Fruit fly (Drosophila melanogaster) whole organism, embryonic: ENCODE measurements around the gene CG3566.

Experiments
- ATbp ChIP-seq: fragments of 200-800 bp; sonication (Bioruptor generic); optimal IDR thresholded peaks from 2 replicates; lab custom pipeline; 2017; ENCODE audit warnings: missing biosample characterization, mild to moderate bottlenecking, missing genetic modification characterization, missing genetic modification reagents
- CG10565 ChIP-seq: fragments of 200-800 bp; sonication (Bioruptor generic); optimal IDR thresholded peaks from 3 replicates; lab custom pipeline; 2016; ENCODE audit warnings: missing biosample characterization, mild to moderate bottlenecking, missing genetic modification characterization
- CG10959 ChIP-seq: fragments of 200-800 bp; sonication (Bioruptor generic); IDR thresholded peaks from 2 replicates; pipeline ENCODE4 v1.3.6; 2022; ENCODE audit warnings: missing biosample characterization, missing genetic modification characterization
- CG10979 ChIP-seq: fragments of 200-800 bp; sonication (Bioruptor generic); optimal IDR thresholded peaks from 2 replicates; lab custom pipeline; 2018; ENCODE audit warnings: missing biosample characterization, mild to moderate bottlenecking, missing genetic modification characterization, moderate library complexity
- CG11560 ChIP-seq: fragments of 200-800 bp; sonication (Bioruptor generic); IDR thresholded peaks from 3 replicates; pipeline ENCODE4 v1.3.6; 2022; ENCODE audit warnings: missing biosample characterization, missing genetic modification characterization
- CG11696 ChIP-seq: fragments of 200-800 bp; sonication (Bioruptor generic); IDR thresholded peaks from 2 replicates; pipeline ENCODE4 v1.3.6; 2022; ENCODE audit warnings: missing biosample characterization, missing genetic modification characterization
- CG12299 ChIP-seq: fragments of 200-800 bp; sonication (Bioruptor generic); optimal IDR thresholded peaks from 2 replicates; lab custom pipeline; 2018; ENCODE audit warnings: missing biosample characterization, mild to moderate bottlenecking, missing genetic modification characterization
- CG14965 ChIP-seq: fragments of 200-800 bp; sonication (Bioruptor generic); optimal IDR thresholded peaks from 2 replicates; lab custom pipeline; 2016; ENCODE audit warnings: missing biosample characterization, missing genetic modification characterization, borderline replicate concordance
- CG17912 ChIP-seq: fragments of 200-800 bp; sonication (Bioruptor generic); optimal IDR thresholded peaks from 2 replicates; lab custom pipeline; 2018; ENCODE audit warnings: missing biosample characterization, mild to moderate bottlenecking, missing genetic modification characterization
- CG18476 ChIP-seq: fragments of 200-800 bp; sonication (Bioruptor generic); optimal IDR thresholded peaks from 2 replicates; lab custom pipeline; 2016; ENCODE audit warnings: missing biosample characterization, mild to moderate bottlenecking, missing genetic modification characterization
- CG2199 ChIP-seq: fragments of 200-800 bp; sonication (Bioruptor generic); IDR thresholded peaks from 3 replicates; pipeline ENCODE4 v1.3.6; 2022; ENCODE audit warnings: missing biosample characterization, missing genetic modification characterization
- CG34376 ChIP-seq: fragments of 200-800 bp; sonication (Bioruptor generic); optimal IDR thresholded peaks from 2 replicates; lab custom pipeline; 2018; ENCODE audit warnings: missing biosample characterization, mild to moderate bottlenecking, missing genetic modification characterization
- CG4282 ChIP-seq: fragments of 200-800 bp; sonication (Bioruptor generic); optimal IDR thresholded peaks from 2 replicates; lab custom pipeline; 2016; ENCODE audit warnings: missing biosample characterization, missing genetic modification characterization
- CG43689 ChIP-seq: fragments of 200-800 bp; sonication (Bioruptor generic); IDR thresholded peaks from 2 replicates; pipeline ENCODE4 v1.3.6; 2022; ENCODE audit warnings: missing biosample characterization, missing genetic modification characterization
- CG4617 ChIP-seq: fragments of 200-800 bp; sonication (Bioruptor generic); optimal IDR thresholded peaks from 3 replicates; lab custom pipeline; 2016; ENCODE audit warnings: missing biosample characterization, missing genetic modification characterization, borderline replicate concordance
- CG6654 ChIP-seq: fragments of 200-800 bp; sonication (Bioruptor generic); optimal IDR thresholded peaks from 2 replicates; lab custom pipeline; 2017; ENCODE audit warnings: missing biosample characterization, mild to moderate bottlenecking, missing genetic modification characterization
- CG6813 ChIP-seq: fragments of 200-800 bp; sonication (Bioruptor generic); optimal IDR thresholded peaks from 2 replicates; lab custom pipeline; 2017; ENCODE audit warnings: missing biosample characterization, missing genetic modification characterization, mild to moderate bottlenecking, moderate library complexity, missing genetic modification reagents
- CG7745 ChIP-seq: fragments of 200-800 bp; sonication (Bioruptor generic); optimal IDR thresholded peaks from 2 replicates; lab custom pipeline; 2018; ENCODE audit warnings: missing biosample characterization, mild to moderate bottlenecking, missing genetic modification characterization, moderate library complexity
- CG7987 ChIP-seq: fragments of 200-800 bp; sonication (Bioruptor generic); optimal IDR thresholded peaks from 2 replicates; lab custom pipeline; 2018; ENCODE audit warnings: missing biosample characterization, mild to moderate bottlenecking, missing genetic modification characterization, moderate library complexity
- CG8388 ChIP-seq: fragments of 200-800 bp; sonication (Bioruptor generic); optimal IDR thresholded peaks from 2 replicates; lab custom pipeline; 2019; ENCODE audit warnings: missing biosample characterization, mild to moderate bottlenecking, missing genetic modification characterization, moderate library complexity
- Doc2 ChIP-seq: fragments of 200-800 bp; sonication (Bioruptor generic); IDR thresholded peaks from 2 replicates; pipeline ENCODE4 v1.3.6; 2022; ENCODE audit warnings: missing biosample characterization, missing genetic modification characterization
- Fer1 ChIP-seq: fragments of 200-800 bp; sonication (Bioruptor generic); optimal IDR thresholded peaks from 2 replicates; lab custom pipeline; 2017; ENCODE audit warnings: missing biosample characterization, mild to moderate bottlenecking, missing genetic modification characterization
- Fer2 ChIP-seq: fragments of 200-800 bp; sonication (Bioruptor generic); optimal IDR thresholded peaks from 2 replicates; lab custom pipeline; 2018; ENCODE audit warnings: missing biosample characterization, mild to moderate bottlenecking, missing genetic modification characterization, moderate library complexity
- H2.0 ChIP-seq: fragments of 200-800 bp; sonication (Bioruptor generic); IDR thresholded peaks from 2 replicates; pipeline ENCODE4 v1.3.6; 2022; ENCODE audit warnings: missing biosample characterization, missing genetic modification characterization
- Hey ChIP-seq: fragments of 200-800 bp; sonication (Bioruptor generic); optimal IDR thresholded peaks from 3 replicates; lab custom pipeline; 2018; ENCODE audit warnings: missing biosample characterization, mild to moderate bottlenecking, missing genetic modification characterization
- NC2β ChIP-seq: fragments of 200-800 bp; sonication (Bioruptor generic); optimal IDR thresholded peaks from 2 replicates; lab custom pipeline; 2016; ENCODE audit warnings: missing biosample characterization, missing genetic modification characterization
- NFAT ChIP-seq: fragments of 200-800 bp; sonication (Bioruptor generic); IDR thresholded peaks from 2 replicates; pipeline ENCODE4 v1.3.6; 2022; ENCODE audit warnings: missing biosample characterization, missing genetic modification characterization
- Spps ChIP-seq: fragments of 200-800 bp; sonication (Bioruptor generic); optimal IDR thresholded peaks from 2 replicates; lab custom pipeline; 2018; ENCODE audit warnings: missing biosample characterization, mild to moderate bottlenecking, missing genetic modification characterization
- Taf1 ChIP-seq: fragments of 200-800 bp; sonication (Bioruptor generic); IDR thresholded peaks from 2 replicates; pipeline ENCODE4 v1.3.6; 2022; ENCODE audit warnings: missing biosample characterization, missing genetic modification characterization
- al ChIP-seq: fragments of 200-800 bp; sonication (Bioruptor generic); IDR thresholded peaks from 2 replicates; pipeline ENCODE4 v1.3.6; 2022; ENCODE audit warnings: missing biosample characterization, missing genetic modification characterization
- amos ChIP-seq: fragments of 200-800 bp; sonication (Bioruptor generic); IDR thresholded peaks from 2 replicates; pipeline ENCODE4 v1.3.6; 2022; ENCODE audit warnings: missing biosample characterization, missing genetic modification characterization; ENCODE audit not compliant: partially characterized antibody
- ash1 ChIP-seq: fragments of 200-800 bp; sonication (Bioruptor generic); optimal IDR thresholded peaks from 2 replicates; lab custom pipeline; 2018; ENCODE audit warnings: missing biosample characterization, mild to moderate bottlenecking, missing genetic modification characterization
- bbx ChIP-seq: fragments of 200-800 bp; sonication (Bioruptor generic); IDR thresholded peaks from 2 replicates; pipeline ENCODE4 v1.3.6; 2022; ENCODE audit warnings: missing biosample characterization, missing genetic modification characterization; ENCODE audit not compliant: partially characterized antibody
- cato ChIP-seq: fragments of 200-800 bp; sonication (Bioruptor generic); optimal IDR thresholded peaks from 2 replicates; lab custom pipeline; 2016; ENCODE audit warnings: missing biosample characterization, missing genetic modification characterization, borderline replicate concordance
- cg ChIP-seq: fragments of 200-800 bp; sonication (Bioruptor generic); optimal IDR thresholded peaks from 3 replicates; lab custom pipeline; 2019; ENCODE audit warnings: missing biosample characterization, mild to moderate bottlenecking, missing genetic modification characterization, moderate library complexity
- ci ChIP-seq: fragments of 200-800 bp; sonication (Bioruptor generic); IDR thresholded peaks from 3 replicates; pipeline ENCODE4 v1.3.6; 2022; ENCODE audit warnings: missing biosample characterization, missing genetic modification characterization
- dpn ChIP-seq, 2 experiments: fragments of 200-800 bp; sonication (Bioruptor generic); optimal IDR thresholded peaks; 3 replicates each; lab custom pipeline; 2016; ENCODE audit warnings: missing biosample characterization in 2 of 2, missing genetic modification characterization in 2 of 2
- exex ChIP-seq: fragments of 200-800 bp; sonication (Bioruptor generic); optimal IDR thresholded peaks from 4 replicates; lab custom pipeline; 2018; ENCODE audit warnings: missing biosample characterization, mild to moderate bottlenecking, missing genetic modification characterization, moderate library complexity
- ftz-f1 ChIP-seq: fragments of 200-800 bp; sonication (Bioruptor generic); optimal IDR thresholded peaks from 2 replicates; lab custom pipeline; 2016; ENCODE audit warnings: missing biosample characterization, missing genetic modification characterization
- lov ChIP-seq, 2 experiments: fragments of 200-800 bp in 1 of 2; fragments of >200 bp in 1 of 2; sonication (Bioruptor generic) in 1 of 2; IDR thresholded peaks in 1 of 2; optimal IDR thresholded peaks in 1 of 2; 2 replicates in 1 of 2; 3 replicates in 1 of 2; pipeline versions ENCODE4 v1.3.6 to Lab custom; 2017 to 2022; ENCODE audit warnings: missing biosample characterization in 1 of 2, missing genetic modification characterization in 1 of 2
- mirr ChIP-seq: fragments of 200-800 bp; sonication (Bioruptor generic); optimal IDR thresholded peaks from 3 replicates; lab custom pipeline; 2018; ENCODE audit warnings: missing biosample characterization, mild to moderate bottlenecking, missing genetic modification characterization
- onecut ChIP-seq: fragments of 200-800 bp; sonication (Bioruptor generic); IDR thresholded peaks from 2 replicates; pipeline ENCODE4 v1.3.6; 2022; ENCODE audit warnings: missing biosample characterization, missing genetic modification characterization
- pfk ChIP-seq: fragments of 200-800 bp; sonication (Bioruptor generic); optimal IDR thresholded peaks from 2 replicates; lab custom pipeline; 2018; ENCODE audit warnings: missing biosample characterization, mild to moderate bottlenecking, missing genetic modification characterization, moderate library complexity
- pho ChIP-seq: fragments of 200-800 bp; sonication (Bioruptor generic); optimal IDR thresholded peaks from 2 replicates; lab custom pipeline; 2016; ENCODE audit warnings: missing biosample characterization, missing genetic modification characterization
- pita ChIP-seq: fragments of 200-800 bp; sonication (Bioruptor generic); optimal IDR thresholded peaks from 2 replicates; lab custom pipeline; 2017; ENCODE audit warnings: missing biosample characterization, mild to moderate bottlenecking, missing genetic modification characterization
- row ChIP-seq: fragments of 200-800 bp; sonication (Bioruptor generic); IDR thresholded peaks from 3 replicates; pipeline ENCODE4 v1.3.6; 2022; ENCODE audit warnings: missing biosample characterization, missing genetic modification characterization
- stc ChIP-seq: fragments of 200-800 bp; sonication (Bioruptor generic); IDR thresholded peaks from 2 replicates; pipeline ENCODE4 v1.3.6; 2022; ENCODE audit warnings: missing biosample characterization, missing genetic modification characterization
- zen ChIP-seq: fragments of 200-800 bp; sonication (Bioruptor generic); optimal IDR thresholded peaks from 3 replicates; lab custom pipeline; 2018; ENCODE audit warnings: missing biosample characterization, mild to moderate bottlenecking, missing genetic modification characterization, moderate library complexity

CG3566 gene

dm6 chrX:6253701-6254100, 22.8 kb downstream of the CG3566 start (continued):
- TF ChIP-seq CG7987 (peak; percentile 11), onecut (GFP tag; lab: Robert Waterston, UW) (peak; percentile 29), CG43689 (GFP tag; lab: Robert Waterston, UW) (no peak), CG14965 (peak; percentile 91), zen (tag; lab: Kevin White, UChicago) (peak; percentile 57), Fer1 (peak; percentile 0), Hey (tag; lab: Kevin White, UChicago) (no peak), ATbp (peak; percentile 54), row (GFP tag; lab: Robert Waterston, UW) (no peak), CG17912 (GFP tag; lab: Kevin White, UChicago) (no peak), lov (optimal IDR thresholded peaks at IDR 0.05; lab: Kevin White, UChicago) (no peak), lov (GFP tag; IDR thresholded peaks at IDR 0.05; lab: Robert Waterston, UW) (no peak), Taf1 (GFP tag; lab: Robert Waterston, UW) (no peak), ftz-f1 (GFP tag; lab: Kevin White, UChicago) (no peak), CG8388 (GFP tag; lab: Kevin White, UChicago) (no peak), cg (peak; percentile 40), CG2199 (GFP tag; lab: Robert Waterston, UW) (no peak), CG10979 (tag; lab: Kevin White, UChicago) (peak; percentile 79), ash1 (GFP tag; lab: Kevin White, UChicago) (no peak), CG11696 (GFP tag; lab: Robert Waterston, UW) (0 out of 2 replicates have a peak, but pooled peaks have one; percentile 49), dpn (GFP tag; optimal IDR thresholded peaks at IDR 0.05; lab: Kevin White, UChicago) (no peak)
- TF ChIP-seq, all 482 proteins: peak for 31

DNA sequence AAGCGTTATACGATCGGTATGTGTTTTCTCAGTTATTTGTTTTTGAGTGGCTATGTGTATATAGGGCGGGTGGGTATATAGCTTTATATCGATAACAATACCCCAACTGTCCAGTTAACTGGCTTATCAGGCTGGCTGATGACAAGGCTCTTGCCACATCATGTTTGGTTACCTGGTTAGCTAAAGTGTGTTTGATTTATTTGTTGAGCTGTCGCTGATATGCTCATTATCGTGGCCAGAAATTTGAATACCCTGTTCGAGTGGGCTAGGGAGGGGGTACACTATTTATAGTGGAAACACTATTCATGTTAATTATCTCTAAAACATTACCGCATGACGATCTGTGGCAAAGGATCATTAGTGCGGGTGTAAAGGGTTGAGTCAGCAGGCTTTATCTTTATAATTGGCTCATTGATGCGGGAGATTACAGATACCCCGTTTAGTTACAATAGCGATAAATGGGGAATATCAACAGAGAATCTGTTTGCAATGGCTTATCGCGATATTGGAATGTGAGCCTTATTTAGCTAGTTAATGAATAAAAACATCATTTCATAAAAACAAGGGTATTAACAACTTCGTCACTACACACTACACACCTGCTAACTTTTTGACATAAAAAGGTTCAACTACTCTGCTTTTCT, 23.5 kb downstream of the CG3566 start:
- peak; percentile 87 for TF ChIP-seq exex (tag; lab: Kevin White, UChicago)
- no peak for TF ChIP-seq Fer2
- no peak for TF ChIP-seq onecut (GFP tag; lab: Robert Waterston, UW)
- no peak for TF ChIP-seq CG12299 (tag; lab: Kevin White, UChicago)
- no peak for TF ChIP-seq CG6813
- no peak for TF ChIP-seq CG6654 (GFP tag; lab: Kevin White, UChicago)
- no peak for TF ChIP-seq pho (GFP tag; lab: Kevin White, UChicago)
- peak; percentile 60 for TF ChIP-seq CG34376
- TF ChIP-seq CG11560 (tag; lab: Robert Waterston, UW) = no peak
- TF ChIP-seq NFAT = no peak
- peak; percentile 52; the same call in 2 of the 3 replicates for TF ChIP-seq row (GFP tag; lab: Robert Waterston, UW)
- no peak for TF ChIP-seq pfk (GFP tag; lab: Kevin White, UChicago)
- TF ChIP-seq CG7745 (tag; lab: Kevin White, UChicago) = no peak
- no peak for TF ChIP-seq al (GFP tag; lab: Robert Waterston, UW)
- TF ChIP-seq amos (GFP tag; lab: Robert Waterston, UW) = no peak
- no peak for TF ChIP-seq CG18476 (GFP tag; lab: Kevin White, UChicago)
- TF ChIP-seq CG4617 (GFP tag; lab: Kevin White, UChicago) = no peak
- no peak for TF ChIP-seq NC2β
- TF ChIP-seq CG10959 (GFP tag; lab: Robert Waterston, UW) = no peak
- no peak for TF ChIP-seq cato (GFP tag; lab: Kevin White, UChicago)
- TF ChIP-seq Fer1 = no peak
- peak; percentile 8; the same call in 1 of the 2 replicates for TF ChIP-seq stc (GFP tag; lab: Robert Waterston, UW)
- TF ChIP-seq Spps (tag; lab: Kevin White, UChicago) = no peak
- TF ChIP-seq bbx (GFP tag; lab: Robert Waterston, UW) = no peak
- TF ChIP-seq H2.0 (GFP tag; lab: Robert Waterston, UW) = no peak
- TF ChIP-seq ci (GFP tag; lab: Robert Waterston, UW) = 0 out of 3 replicates have a peak, but pooled peaks have one; percentile 12
- TF ChIP-seq CG10565 = no peak
- no peak for TF ChIP-seq CG4282 (GFP tag; lab: Kevin White, UChicago)
- TF ChIP-seq Doc2 = no peak
- peak; percentile 70 for TF ChIP-seq mirr (GFP tag; lab: Kevin White, UChicago)
- TF ChIP-seq pita (GFP tag; lab: Kevin White, UChicago) = no peak
